Fruit fly (Drosophila melanogaster) whole organism, adult: ENCODE measurements around the gene CG11811.

Experiments
- CG11617 ChIP-seq: fragments of 200-800 bp; sonication (Bioruptor generic); optimal IDR thresholded peaks from 2 replicates; lab custom pipeline; 2017; ENCODE audit warnings: mild to moderate bottlenecking, missing biosample characterization, missing genetic modification reagents, missing genetic modification characterization
- CG12768 ChIP-seq: fragments of 200-800 bp; sonication (Bioruptor generic); optimal IDR thresholded peaks from 2 replicates; lab custom pipeline; 2017; ENCODE audit warnings: missing biosample characterization, missing genetic modification characterization, mild to moderate bottlenecking, moderate library complexity, missing genetic modification reagents
- CG14711 ChIP-seq: fragments of 200-800 bp; sonication (Bioruptor generic); optimal IDR thresholded peaks from 2 replicates; lab custom pipeline; 2018; ENCODE audit warnings: missing biosample characterization, mild to moderate bottlenecking, missing genetic modification characterization, moderate library complexity
- CG1620 ChIP-seq: fragments of 200-800 bp; sonication (Bioruptor generic); optimal IDR thresholded peaks from 2 replicates; lab custom pipeline; 2016; ENCODE audit warnings: missing biosample characterization, missing genetic modification characterization
- CG33017 ChIP-seq: fragments of 200-800 bp; sonication (Bioruptor generic); optimal IDR thresholded peaks from 2 replicates; lab custom pipeline; 2018; ENCODE audit warnings: missing biosample characterization, mild to moderate bottlenecking, missing genetic modification characterization, moderate library complexity
- CG5204 ChIP-seq: fragments of 200-800 bp; sonication (Bioruptor generic); optimal IDR thresholded peaks from 2 replicates; lab custom pipeline; 2016; ENCODE audit warnings: missing biosample characterization, missing genetic modification characterization
- CG7045 ChIP-seq: fragments of 200-800 bp; sonication (Bioruptor generic); optimal IDR thresholded peaks from 2 replicates; lab custom pipeline; 2017; ENCODE audit warnings: missing biosample characterization, mild to moderate bottlenecking, missing genetic modification characterization
- CG7101 ChIP-seq: fragments of 200-800 bp; sonication (Bioruptor generic); optimal IDR thresholded peaks from 2 replicates; lab custom pipeline; 2018; ENCODE audit warnings: missing biosample characterization, mild to moderate bottlenecking, missing genetic modification characterization, moderate library complexity
- Clk ChIP-seq: fragments of 200-800 bp; sonication (Bioruptor generic); optimal IDR thresholded peaks from 2 replicates; lab custom pipeline; 2017; ENCODE audit warnings: missing biosample characterization, missing genetic modification characterization
- Crg-1 ChIP-seq: fragments of 200-800 bp; sonication (Bioruptor generic); optimal IDR thresholded peaks from 2 replicates; lab custom pipeline; 2016; ENCODE audit warnings: missing biosample characterization, missing genetic modification characterization
- Hr96 ChIP-seq: fragments of 200-800 bp; sonication (Bioruptor generic); optimal IDR thresholded peaks from 2 replicates; lab custom pipeline; 2016; ENCODE audit warnings: missing biosample characterization, missing genetic modification characterization
- Mnt ChIP-seq: fragments of 200-800 bp; sonication (Bioruptor generic); optimal IDR thresholded peaks from 2 replicates; lab custom pipeline; 2016; ENCODE audit warnings: missing biosample characterization, mild to moderate bottlenecking, missing genetic modification characterization
- bab1 ChIP-seq: fragments of 200-800 bp; sonication (Bioruptor generic); optimal IDR thresholded peaks from 3 replicates; lab custom pipeline; 2019; ENCODE audit warnings: missing biosample characterization, mild to moderate bottlenecking, missing genetic modification characterization, moderate library complexity
- cic ChIP-seq: fragments of 200-800 bp; sonication (Bioruptor generic); optimal IDR thresholded peaks from 2 replicates; lab custom pipeline; 2017; ENCODE audit warnings: missing biosample characterization, mild to moderate bottlenecking, missing genetic modification characterization, moderate library complexity
- cnc ChIP-seq, 2 experiments: fragments of >200 bp; optimal IDR thresholded peaks; 2 replicates each; lab custom pipeline; 2017
- kay ChIP-seq: fragments of 200-800 bp; sonication (Bioruptor generic); peaks from one replicate; lab custom pipeline; 2016; ENCODE audit warnings: missing biosample characterization, missing genetic modification characterization, borderline replicate concordance
- ovo ChIP-seq: fragments of 200-800 bp; sonication (Bioruptor generic); optimal IDR thresholded peaks from 2 replicates; lab custom pipeline; 2016; ENCODE audit warnings: missing biosample characterization, missing genetic modification characterization
- pad ChIP-seq: fragments of 200-800 bp; sonication (Bioruptor generic); optimal IDR thresholded peaks from 3 replicates; lab custom pipeline; 2017; ENCODE audit warnings: missing biosample characterization, missing genetic modification characterization, mild to moderate bottlenecking, moderate library complexity, missing genetic modification reagents
- tj ChIP-seq: fragments of 200-800 bp; sonication (Bioruptor generic); optimal IDR thresholded peaks from 3 replicates; lab custom pipeline; 2017; ENCODE audit warnings: missing biosample characterization, mild to moderate bottlenecking, missing genetic modification characterization, moderate library complexity
- toe ChIP-seq: fragments of 200-800 bp; sonication (Bioruptor generic); optimal IDR thresholded peaks from 2 replicates; lab custom pipeline; 2016; ENCODE audit warnings: missing biosample characterization, missing genetic modification characterization

Gene CG11811

DNA sequence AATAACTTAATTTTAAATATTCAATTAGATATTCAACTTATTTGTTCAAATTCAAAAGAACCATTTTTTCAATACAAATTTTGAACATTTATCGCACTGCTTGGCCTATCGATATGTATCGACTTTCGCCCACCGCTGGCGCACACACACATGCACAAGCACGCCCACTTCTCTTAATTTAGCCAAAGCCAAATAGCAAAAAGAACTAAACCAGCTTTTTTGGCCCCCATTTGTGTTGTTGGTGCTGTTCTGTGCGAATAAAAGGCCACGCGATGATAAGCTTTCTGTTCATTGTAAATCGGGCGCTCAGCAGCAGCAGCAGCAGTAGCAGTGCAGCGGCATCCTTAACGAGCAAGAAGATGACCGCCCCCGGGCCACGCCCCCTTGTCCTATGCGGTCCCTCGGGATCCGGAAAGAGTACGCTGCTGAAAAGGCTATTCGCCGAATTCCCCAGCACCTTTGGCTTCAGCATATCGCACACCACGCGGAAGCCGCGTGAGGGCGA is at the start of gene CG11811:
Gene CG11811, plus strand, starts transcription at position 121 of the 505 bp plus-strand sequence.
- TF ChIP-seq cic (peak; percentile 33), bab1 (GFP tag; lab: Kevin White, UChicago) (peak; percentile 26), tj (no peak), CG7101 (tag; lab: Kevin White, UChicago) (no peak), Mnt (peak; percentile 33)

DNA sequence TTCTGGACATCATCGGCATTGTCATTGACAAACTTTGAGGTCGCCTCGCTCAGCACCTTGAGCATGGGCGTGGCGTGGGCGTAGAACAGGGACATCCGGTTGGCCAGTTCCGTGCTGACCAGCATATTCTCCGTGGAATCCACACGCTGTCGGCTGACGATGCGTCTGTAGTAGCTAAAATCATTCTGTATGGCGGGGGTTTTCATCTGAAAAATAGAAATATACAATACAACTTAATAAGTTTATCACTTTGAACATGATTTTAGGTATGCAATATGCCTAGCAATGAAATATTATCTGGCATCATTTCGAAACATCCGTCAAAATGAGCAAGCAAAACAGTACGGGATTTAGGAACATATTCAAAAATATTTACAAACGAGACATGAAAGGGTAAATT is 49.2 kb upstream of the CG11811 start, which contains the start of gene CG14154:
Gene CG14154, plus strand, starts transcription at position 301 of the 400 bp plus-strand sequence.
- no peak for TF ChIP-seq CG11617 (GFP tag; lab: Kevin White, UChicago)
- no peak for TF ChIP-seq CG1620 (GFP tag; lab: Kevin White, UChicago)
- TF ChIP-seq CG7045 = no peak
- TF ChIP-seq CG33017 (tag; lab: Kevin White, UChicago) = no peak
- TF ChIP-seq Crg-1 (GFP tag; lab: Kevin White, UChicago) = no peak
- no peak for TF ChIP-seq CG14711 (tag; lab: Kevin White, UChicago)
- TF ChIP-seq tj = no peak
- TF ChIP-seq Hr96 (GFP tag; lab: Kevin White, UChicago) = no peak
- TF ChIP-seq CG12768 = no peak
- TF ChIP-seq cnc (optimal IDR thresholded peaks at IDR 0.05; lab: Kevin White, UChicago) = no peak
- TF ChIP-seq pad = no peak

DNA sequence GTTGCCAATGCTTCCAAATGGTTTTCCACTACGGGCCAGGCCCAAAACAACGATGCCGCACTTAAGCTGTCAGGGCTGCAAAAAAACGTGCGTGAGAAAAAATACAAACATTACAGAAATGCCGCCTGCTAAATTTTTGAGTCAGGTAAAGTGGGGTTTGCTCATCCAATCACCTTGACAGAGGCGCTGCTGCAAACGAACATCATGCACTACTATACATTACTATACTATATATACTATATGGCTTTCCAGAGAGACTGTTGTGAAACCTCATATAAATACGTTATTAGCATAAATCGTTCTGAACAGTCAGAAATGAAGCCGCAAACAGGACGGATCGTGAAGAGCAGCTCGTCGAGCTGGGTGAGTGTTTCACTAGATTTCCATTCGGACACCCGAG is 47.6 kb upstream of the CG11811 start, which contains the start of gene CG14153:
Gene CG14153, plus strand, starts transcription at position 301 of the 400 bp plus-strand sequence.
- no peak for TF ChIP-seq Clk
- no peak for TF ChIP-seq pad
- TF ChIP-seq CG1620 (GFP tag; lab: Kevin White, UChicago) = no peak
- TF ChIP-seq CG14711 (tag; lab: Kevin White, UChicago) = no peak
- TF ChIP-seq ovo (GFP tag; lab: Kevin White, UChicago) = no peak
- no peak for TF ChIP-seq Crg-1 (GFP tag; lab: Kevin White, UChicago)
- no peak for TF ChIP-seq CG7045
- no peak for TF ChIP-seq tj
- TF ChIP-seq CG33017 (tag; lab: Kevin White, UChicago) = no peak
- no peak for TF ChIP-seq bab1 (GFP tag; lab: Kevin White, UChicago)

DNA sequence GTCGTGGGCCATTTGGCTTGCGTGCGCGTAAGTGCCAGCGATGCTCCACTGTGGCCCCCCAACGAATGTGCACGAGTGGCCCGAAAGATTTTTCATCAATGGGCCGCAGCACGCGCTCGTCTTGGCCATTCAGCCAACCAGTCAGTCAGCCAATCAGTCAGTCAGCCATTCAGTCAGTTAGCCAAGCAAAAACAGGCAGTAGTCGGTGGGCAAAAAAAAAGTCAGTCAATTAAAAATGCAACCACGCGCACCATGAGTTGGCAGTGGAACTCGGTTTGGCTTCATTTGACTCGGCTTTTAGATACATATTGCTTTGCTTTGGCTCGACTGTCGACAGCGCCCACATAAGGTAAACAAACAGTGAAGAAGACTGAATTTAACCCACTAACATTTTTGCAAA is 44.9 kb upstream of the CG11811 start:
- TF ChIP-seq CG7101 (tag; lab: Kevin White, UChicago) = no peak
- no peak for TF ChIP-seq CG1620 (GFP tag; lab: Kevin White, UChicago)
- no peak for TF ChIP-seq CG11617 (GFP tag; lab: Kevin White, UChicago)
- no peak for TF ChIP-seq Mnt
- TF ChIP-seq toe (GFP tag; lab: Kevin White, UChicago) = no peak
- TF ChIP-seq cnc (optimal IDR thresholded peaks at IDR 0.05; lab: Kevin White, UChicago) = no peak
- no peak for TF ChIP-seq Hr96 (GFP tag; lab: Kevin White, UChicago)

DNA sequence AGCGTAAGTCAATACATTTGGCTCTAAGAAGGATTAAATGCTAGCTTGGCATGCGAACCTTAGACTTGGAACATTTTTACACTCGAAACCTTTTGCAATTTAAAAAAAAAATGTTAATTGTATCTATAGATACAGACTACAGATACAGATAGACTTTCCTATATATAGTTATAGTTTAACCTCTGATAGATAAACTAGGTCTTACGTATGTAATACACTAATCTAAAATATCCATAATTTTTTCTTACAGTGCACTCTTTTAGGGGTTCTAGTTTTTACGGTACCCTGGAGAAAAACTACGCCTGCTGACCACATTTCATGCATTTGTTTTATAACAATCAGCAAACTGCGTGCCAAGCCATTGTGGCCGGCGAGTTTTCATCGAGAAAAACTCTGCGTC is 43.7 kb upstream of the CG11811 start:
- TF ChIP-seq cnc (optimal IDR thresholded peaks at IDR 0.05; lab: Kevin White, UChicago) = no peak
- TF ChIP-seq pad = no peak
- TF ChIP-seq Mnt = no peak
- no peak for TF ChIP-seq tj
- no peak for TF ChIP-seq Hr96 (GFP tag; lab: Kevin White, UChicago)
- TF ChIP-seq CG12768 = no peak
- no peak for TF ChIP-seq CG5204 (GFP tag; lab: Kevin White, UChicago)

DNA sequence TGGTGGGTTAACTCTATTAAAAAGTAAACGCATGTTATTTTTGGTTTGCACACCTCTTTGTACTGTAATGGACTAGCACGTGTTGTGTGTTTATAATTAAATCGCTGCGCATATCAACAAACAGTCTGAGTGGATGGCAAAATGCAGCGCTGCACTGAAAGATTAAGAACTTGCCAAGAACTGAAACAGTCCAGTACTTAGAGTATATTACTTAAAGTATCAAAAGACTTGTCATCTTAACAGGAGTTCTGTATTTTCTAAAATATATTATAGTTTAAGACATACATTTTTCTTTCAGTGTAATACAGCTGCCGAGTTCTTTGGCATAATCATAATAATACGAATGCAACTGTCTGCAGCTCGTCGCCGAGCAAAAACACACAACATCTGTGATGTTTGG is 42.4 kb upstream of the CG11811 start:
- no peak for TF ChIP-seq CG5204 (GFP tag; lab: Kevin White, UChicago)
- TF ChIP-seq Hr96 (GFP tag; lab: Kevin White, UChicago) = no peak
- no peak for TF ChIP-seq CG14711 (tag; lab: Kevin White, UChicago)
- no peak for TF ChIP-seq CG7045
- no peak for TF ChIP-seq kay
- TF ChIP-seq pad = no peak

DNA sequence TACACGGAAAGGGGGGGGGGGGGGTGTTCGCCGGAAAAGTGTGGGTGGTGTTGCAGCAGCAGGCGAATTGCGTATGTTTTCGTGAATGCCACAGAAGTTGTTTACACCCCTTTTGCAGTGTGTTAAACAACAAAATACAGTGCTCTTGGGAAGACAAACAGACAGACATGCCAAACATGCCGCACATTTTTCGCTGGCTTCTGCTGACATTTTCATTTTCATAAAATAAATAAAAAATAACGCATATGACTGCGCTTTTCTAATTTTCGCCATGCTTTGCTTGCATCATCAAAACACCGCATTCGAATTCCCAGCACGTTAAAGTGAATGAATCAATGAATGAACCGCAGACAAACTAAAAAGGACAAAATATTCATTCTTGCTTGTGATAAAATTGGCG is 39.6 kb upstream of the CG11811 start:
- TF ChIP-seq tj (peak; percentile 95), pad (no peak)

DNA sequence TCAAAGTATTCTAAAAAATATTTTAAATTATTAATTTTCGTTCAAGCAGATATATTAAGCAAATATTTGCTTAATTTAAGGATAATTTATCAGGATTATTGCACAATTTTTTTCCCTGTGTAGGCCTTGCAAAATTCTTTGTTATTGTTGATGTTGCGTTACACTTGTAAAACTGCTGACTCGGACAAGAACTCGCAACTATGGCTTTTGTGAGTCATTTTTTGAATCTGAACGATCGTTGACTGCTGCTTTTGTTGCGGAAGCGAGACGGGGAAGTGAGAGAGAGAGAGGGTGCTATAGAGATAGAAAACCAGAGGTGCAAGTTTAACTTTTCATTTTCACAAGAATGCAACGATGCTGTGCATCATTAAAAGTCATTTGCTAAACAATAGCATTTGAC is 38.3 kb upstream of the CG11811 start:
- TF ChIP-seq CG33017 (tag; lab: Kevin White, UChicago) (no peak), tj (peak; percentile 75), cnc (optimal IDR thresholded peaks at IDR 0.05; lab: Kevin White, UChicago) (no peak)

DNA sequence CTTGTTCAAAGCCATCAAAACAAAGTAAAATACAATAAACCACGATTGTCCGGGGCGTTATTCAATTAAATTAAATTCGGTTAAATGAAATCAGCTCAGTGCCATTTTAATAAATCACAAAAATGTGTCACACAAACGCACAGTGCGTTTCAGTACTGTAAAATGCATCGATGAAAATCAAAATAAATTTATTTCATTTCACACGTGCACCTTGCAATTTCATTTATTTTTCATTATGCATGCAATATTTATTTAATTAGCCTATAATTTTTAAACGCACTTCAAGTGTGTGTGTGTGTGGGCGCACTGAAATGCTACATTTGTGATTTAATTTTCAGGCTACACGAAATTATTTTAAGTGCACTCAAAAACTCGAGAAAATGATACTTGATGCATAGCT is 36.4 kb upstream of the CG11811 start:
- TF ChIP-seq ovo (GFP tag; lab: Kevin White, UChicago) (no peak), kay (peak; percentile 70)
